Worm (Caenorhabditis elegans): ENCODE data around the gene M176.9.
"Not testable (repeated sequence)": the region's sequence is repeated elsewhere in the genome, so short reads cannot be mapped to it uniquely, and the experiment has no call there.

The M176.9 gene

ce11 chrII:9411497-9411896, at the start of gene M176.9:
M176.9 (minus strand) TSS chrII:9411597.
- TF ChIP-seq ztf-23 (GFP tag; IDR thresholded peaks at IDR 0.05) (no peak), med-1 (GFP tag; optimal IDR thresholded peaks at IDR 0.05; ENCODE audit: insufficient read depth) (no peak), ref-1 (GFP tag; conservative IDR thresholded peaks at IDR 0.05) (no peak), ztf-29 (GFP tag; IDR thresholded peaks at IDR 0.05) (no peak), klf-2 (GFP tag; conservative IDR thresholded peaks at IDR 0.05) (no peak), flt-1 (GFP tag; IDR thresholded peaks at IDR 0.05) (no peak), tab-1 (GFP tag; IDR thresholded peaks at IDR 0.05) (no peak), T22C8.4 (GFP tag; IDR thresholded peaks at IDR 0.05) (no peak), cog-1 (tag; optimal IDR thresholded peaks at IDR 0.05) (no peak)

- not testable (repeated sequence) for TF ChIP-seq ztf-23 (GFP tag; IDR thresholded peaks at IDR 0.05); ztf-29 (GFP tag; IDR thresholded peaks at IDR 0.05); klf-2 (GFP tag; conservative IDR thresholded peaks at IDR 0.05)
Measured at ce11 chrII:9459462-9459861, 48.1 kb upstream of the M176.9 start, which contains the start of gene R09D1.14. R09D1.14 (minus strand) TSS chrII:9459562.

ce11 chrII:9454304-9454703, 42.9 kb upstream of the M176.9 start, which contains the start of gene chil-19:
chil-19 (minus strand) TSS chrII:9454404.
- TF ChIP-seq ztf-29 (GFP tag; IDR thresholded peaks at IDR 0.05): no peak

- TF ChIP-seq med-1 (GFP tag; optimal IDR thresholded peaks at IDR 0.05; ENCODE audit: insufficient read depth); ref-1 (GFP tag; conservative IDR thresholded peaks at IDR 0.05); klf-2 (GFP tag; conservative IDR thresholded peaks at IDR 0.05): not testable (repeated sequence)
Measured at ce11 chrII:9452172-9452571, 40.8 kb upstream of the M176.9 start, which contains the start of gene R09D1.12. R09D1.12 (minus strand) TSS chrII:9452272.

ce11 chrII:9447965-9448364, 36.6 kb upstream of the M176.9 start, which contains the start of gene chil-18:
chil-18 (plus strand) TSS chrII:9448265.
- TF ChIP-seq ztf-23 (GFP tag; IDR thresholded peaks at IDR 0.05): no peak
- TF ChIP-seq tab-1 (GFP tag; IDR thresholded peaks at IDR 0.05): no peak
- no peak for TF ChIP-seq T22C8.4 (GFP tag; IDR thresholded peaks at IDR 0.05)

ce11 chrII:9445368-9445767, 34.0 kb upstream of the M176.9 start, which contains the start of gene R09D1.13:
R09D1.13 (minus strand) TSS chrII:9445468.
- TF ChIP-seq ztf-23 (GFP tag; IDR thresholded peaks at IDR 0.05) (no peak), T22C8.4 (GFP tag; IDR thresholded peaks at IDR 0.05) (no peak), ref-1 (GFP tag; conservative IDR thresholded peaks at IDR 0.05) (no peak), ztf-29 (GFP tag; IDR thresholded peaks at IDR 0.05) (no peak), flt-1 (GFP tag; IDR thresholded peaks at IDR 0.05) (no peak), tab-1 (GFP tag; IDR thresholded peaks at IDR 0.05) (no peak), cog-1 (tag; optimal IDR thresholded peaks at IDR 0.05) (no peak), med-1 (GFP tag; optimal IDR thresholded peaks at IDR 0.05; ENCODE audit: insufficient read depth) (no peak), klf-2 (GFP tag; conservative IDR thresholded peaks at IDR 0.05) (no peak)

ce11 chrII:9443522-9443921, 32.1 kb upstream of the M176.9 start, which contains the start of gene chil-15:
chil-15 (minus strand) TSS chrII:9443622.
- TF ChIP-seq ztf-23 (GFP tag; IDR thresholded peaks at IDR 0.05) (no peak), ztf-29 (GFP tag; IDR thresholded peaks at IDR 0.05) (no peak), cog-1 (tag; optimal IDR thresholded peaks at IDR 0.05) (no peak), flt-1 (GFP tag; IDR thresholded peaks at IDR 0.05) (no peak), med-1 (GFP tag; optimal IDR thresholded peaks at IDR 0.05; ENCODE audit: insufficient read depth) (no peak), klf-2 (GFP tag; conservative IDR thresholded peaks at IDR 0.05) (no peak), T22C8.4 (GFP tag; IDR thresholded peaks at IDR 0.05) (no peak), tab-1 (GFP tag; IDR thresholded peaks at IDR 0.05) (no peak), ref-1 (GFP tag; conservative IDR thresholded peaks at IDR 0.05) (no peak)

- TF ChIP-seq ztf-29 (GFP tag; IDR thresholded peaks at IDR 0.05) (no peak), tab-1 (GFP tag; IDR thresholded peaks at IDR 0.05) (no peak), ref-1 (GFP tag; conservative IDR thresholded peaks at IDR 0.05) (no peak), ztf-23 (GFP tag; IDR thresholded peaks at IDR 0.05) (no peak), med-1 (GFP tag; optimal IDR thresholded peaks at IDR 0.05; ENCODE audit: insufficient read depth) (no peak), klf-2 (GFP tag; conservative IDR thresholded peaks at IDR 0.05) (no peak), flt-1 (GFP tag; IDR thresholded peaks at IDR 0.05) (no peak), T22C8.4 (GFP tag; IDR thresholded peaks at IDR 0.05) (no peak), cog-1 (tag; optimal IDR thresholded peaks at IDR 0.05) (no peak)
Measured at ce11 chrII:9441838-9442237, 30.4 kb upstream of the M176.9 start, which contains the start of gene chil-16. chil-16 (minus strand) TSS chrII:9441938.

ce11 chrII:9440060-9440459, 28.7 kb upstream of the M176.9 start, which contains the start of gene chil-17:
chil-17 (minus strand) TSS chrII:9440160.
- TF ChIP-seq tab-1 (GFP tag; IDR thresholded peaks at IDR 0.05) (no peak), ref-1 (GFP tag; conservative IDR thresholded peaks at IDR 0.05) (no peak), med-1 (GFP tag; optimal IDR thresholded peaks at IDR 0.05; ENCODE audit: insufficient read depth) (no peak), cog-1 (tag; optimal IDR thresholded peaks at IDR 0.05) (no peak), klf-2 (GFP tag; conservative IDR thresholded peaks at IDR 0.05) (no peak), T22C8.4 (GFP tag; IDR thresholded peaks at IDR 0.05) (no peak), ztf-29 (GFP tag; IDR thresholded peaks at IDR 0.05) (no peak), ztf-23 (GFP tag; IDR thresholded peaks at IDR 0.05) (no peak), flt-1 (GFP tag; IDR thresholded peaks at IDR 0.05) (no peak)

ce11 chrII:9438853-9439252, 27.5 kb upstream of the M176.9 start:
- TF ChIP-seq T22C8.4 (GFP tag; IDR thresholded peaks at IDR 0.05) (no peak), ztf-23 (GFP tag; IDR thresholded peaks at IDR 0.05) (no peak), flt-1 (GFP tag; IDR thresholded peaks at IDR 0.05) (no peak), med-1 (GFP tag; optimal IDR thresholded peaks at IDR 0.05; ENCODE audit: insufficient read depth) (no peak), klf-2 (GFP tag; conservative IDR thresholded peaks at IDR 0.05) (no peak), cog-1 (tag; optimal IDR thresholded peaks at IDR 0.05) (no peak), tab-1 (GFP tag; IDR thresholded peaks at IDR 0.05) (no peak), ref-1 (GFP tag; conservative IDR thresholded peaks at IDR 0.05) (no peak), ztf-29 (GFP tag; IDR thresholded peaks at IDR 0.05) (no peak)
